Worm (Caenorhabditis elegans): ENCODE results near the gene nbs-1.

DNA sequence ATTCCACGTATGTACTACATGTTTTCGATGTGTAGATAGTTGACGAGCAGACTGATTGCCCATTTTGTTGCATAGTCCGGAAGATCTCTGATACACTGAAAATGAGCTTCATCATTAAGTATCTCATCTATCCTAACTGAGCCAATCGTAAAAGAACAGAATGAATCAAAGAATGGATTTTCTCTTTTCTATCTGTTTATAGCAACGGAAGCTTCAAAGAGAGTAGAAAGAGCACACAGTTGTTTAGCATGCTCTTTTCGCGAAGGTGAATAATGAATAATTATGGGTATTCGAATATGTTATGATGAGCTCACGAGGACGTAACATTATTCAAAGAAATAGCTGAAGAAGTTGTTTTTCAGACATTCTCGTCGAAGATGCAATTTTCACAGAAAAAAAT lies 14.8 kb upstream of the nbs-1 start, which contains the start of gene glb-4:
- TF ChIP-seq fos-1 (tag; optimal IDR thresholded peaks at IDR 0.05) (no peak), nhr-85 (tag) (no peak), nhr-28 (tag; optimal IDR thresholded peaks at IDR 0.05) (no peak), lsy-2 (tag; optimal IDR thresholded peaks at IDR 0.05) (no peak)
